Worm (Caenorhabditis elegans) whole organism, L3 larva: ENCODE data around the gene fbxb-91.

ENCODE experiments used
- ZK546.5 ChIP-seq: sonication (generic microtip); optimal IDR thresholded peaks from 2 replicates; lab custom pipeline; 2017; ENCODE audit warnings: missing biosample characterization, missing genetic modification characterization
- aly-2 ChIP-seq: fragments of 150-350 bp; optimal IDR thresholded peaks from 2 replicates; lab custom pipeline; 2014; ENCODE audit warnings: missing biosample characterization, missing genetic modification characterization
- ama-1 ChIP-seq: fragments of 150-350 bp; optimal IDR thresholded peaks from 2 replicates; lab custom pipeline; 2018
- ceh-16 ChIP-seq: sonication (generic microtip); optimal IDR thresholded peaks from 2 replicates; lab custom pipeline; 2017; ENCODE audit warnings: missing biosample characterization, missing genetic modification characterization
- ceh-28 ChIP-seq: fragments of 150-350 bp; optimal IDR thresholded peaks from 2 replicates; lab custom pipeline; 2014; ENCODE audit warnings: missing biosample characterization, missing genetic modification reagents, missing genetic modification characterization
- ceh-82 ChIP-seq: fragments of 150-350 bp; optimal IDR thresholded peaks from 2 replicates; lab custom pipeline; 2014; ENCODE audit warnings: missing biosample characterization, missing genetic modification characterization
- daf-12 ChIP-seq: fragments of 150-350 bp; optimal IDR thresholded peaks from 2 replicates; lab custom pipeline; 2014; ENCODE audit warnings: missing biosample characterization, missing genetic modification reagents, missing genetic modification characterization
- egl-27 ChIP-seq: sonication (generic microtip); optimal IDR thresholded peaks from 4 replicates; lab custom pipeline; 2017; ENCODE audit warnings: missing biosample characterization, missing genetic modification reagents, missing genetic modification characterization
- elt-1 ChIP-seq: fragments of 150-350 bp; optimal IDR thresholded peaks from 2 replicates; lab custom pipeline; 2014; ENCODE audit warnings: missing biosample characterization, missing genetic modification characterization
- elt-2 ChIP-seq: sonication (generic microtip); optimal IDR thresholded peaks from 2 replicates; lab custom pipeline; 2016; ENCODE audit warnings: missing genetic modification reagents, mild to moderate bottlenecking, missing genetic modification characterization, missing compliant biosample characterization
- elt-3 ChIP-seq, 3 experiments: fragments of 150-350 bp in 1 of 3; sonication (generic microtip) in 2 of 3; optimal IDR thresholded peaks; 2 replicates in 2 of 3; 4 replicates in 1 of 3; lab custom pipeline; 2014 to 2017; ENCODE audit warnings: missing biosample characterization in 3 of 3, missing genetic modification characterization in 3 of 3
- eor-1 ChIP-seq, 2 experiments: fragments of 150-350 bp; optimal IDR thresholded peaks; 2 replicates each; lab custom pipeline; 2014 to 2018; ENCODE audit warnings: missing biosample characterization in 2 of 2, missing genetic modification characterization in 2 of 2
- fkh-10 ChIP-seq: sonication (generic microtip); optimal IDR thresholded peaks from 2 replicates; lab custom pipeline; 2017; ENCODE audit warnings: missing biosample characterization, missing genetic modification reagents, missing genetic modification characterization
- fkh-2 ChIP-seq: fragments of 150-350 bp; optimal IDR thresholded peaks from 2 replicates; lab custom pipeline; 2014; ENCODE audit warnings: missing biosample characterization, missing genetic modification reagents, missing genetic modification characterization
- fos-1 ChIP-seq: fragments of 150-350 bp; optimal IDR thresholded peaks from 2 replicates; lab custom pipeline; 2014; ENCODE audit warnings: missing biosample characterization, missing genetic modification characterization
- hmg-11 ChIP-seq: sonication (generic microtip); optimal IDR thresholded peaks from 2 replicates; lab custom pipeline; 2016; ENCODE audit warnings: missing genetic modification characterization, missing compliant biosample characterization
- jun-1 ChIP-seq: fragments of 150-350 bp; optimal IDR thresholded peaks from 2 replicates; lab custom pipeline; 2014; ENCODE audit warnings: missing biosample characterization, missing genetic modification reagents, missing genetic modification characterization
- lin-39 ChIP-seq: fragments of 150-350 bp; optimal IDR thresholded peaks from 2 replicates; lab custom pipeline; 2018; ENCODE audit warnings: missing biosample characterization, missing genetic modification reagents, missing genetic modification characterization
- lsy-12 ChIP-seq: sonication (generic microtip); optimal IDR thresholded peaks from 2 replicates; lab custom pipeline; 2016; ENCODE audit warnings: mild to moderate bottlenecking, missing genetic modification characterization, missing compliant biosample characterization
- mml-1 ChIP-seq: fragments of 150-350 bp; sonication (generic microtip); optimal IDR thresholded peaks from 3 replicates; lab custom pipeline; 2014; ENCODE audit warnings: missing biosample characterization, missing genetic modification characterization
- nhr-11 ChIP-seq: fragments of 150-350 bp; optimal IDR thresholded peaks from 2 replicates; lab custom pipeline; 2014; ENCODE audit warnings: missing biosample characterization, missing genetic modification characterization
- nhr-12 ChIP-seq: fragments of 150-350 bp; optimal IDR thresholded peaks from 2 replicates; lab custom pipeline; 2014; ENCODE audit warnings: missing biosample characterization, missing genetic modification characterization
- nhr-23 ChIP-seq: fragments of 150-350 bp; optimal IDR thresholded peaks from 2 replicates; lab custom pipeline; 2014; ENCODE audit warnings: missing biosample characterization, missing genetic modification reagents, missing genetic modification characterization
- nhr-237 ChIP-seq: fragments of 150-350 bp; optimal IDR thresholded peaks from 2 replicates; lab custom pipeline; 2014; ENCODE audit warnings: missing biosample characterization, missing genetic modification characterization
- nhr-25 ChIP-seq: sonication (generic microtip); optimal IDR thresholded peaks from 2 replicates; lab custom pipeline; 2017; ENCODE audit warnings: missing biosample characterization, missing genetic modification characterization
- nhr-43 ChIP-seq: sonication (generic microtip); optimal IDR thresholded peaks from 2 replicates; lab custom pipeline; 2016; ENCODE audit warnings: mild to moderate bottlenecking, missing genetic modification characterization, missing compliant biosample characterization; ENCODE audit not compliant: poor library complexity, severe bottlenecking
- nhr-67 ChIP-seq: fragments of 150-350 bp; optimal IDR thresholded peaks from 2 replicates; lab custom pipeline; 2014; ENCODE audit warnings: missing biosample characterization, missing genetic modification characterization
- nhr-76 ChIP-seq: fragments of 150-350 bp; sonication (generic microtip); optimal IDR thresholded peaks from 5 replicates; lab custom pipeline; 2014; ENCODE audit warnings: missing biosample characterization, missing genetic modification characterization
- nhr-77 ChIP-seq: fragments of 150-350 bp; optimal IDR thresholded peaks from 2 replicates; lab custom pipeline; 2014; ENCODE audit warnings: missing biosample characterization, missing genetic modification characterization
- pha-4 ChIP-seq: fragments of 150-350 bp; optimal IDR thresholded peaks from 2 replicates; lab custom pipeline; 2014; ENCODE audit warnings: missing biosample characterization, missing genetic modification reagents, missing genetic modification characterization
- pqm-1 ChIP-seq: fragments of 150-350 bp; optimal IDR thresholded peaks from 2 replicates; lab custom pipeline; 2017; ENCODE audit warnings: missing biosample characterization, missing genetic modification characterization, inconsistent platforms
- sea-2 ChIP-seq: fragments of 150-350 bp; sonication (generic microtip); optimal IDR thresholded peaks from 4 replicates; lab custom pipeline; 2014; ENCODE audit warnings: missing biosample characterization, missing genetic modification reagents, missing genetic modification characterization
- skn-1 ChIP-seq: fragments of 150-350 bp; optimal IDR thresholded peaks from 2 replicates; lab custom pipeline; 2014; ENCODE audit warnings: missing biosample characterization, missing genetic modification characterization
- snpc-4 ChIP-seq: fragments of 150-350 bp; optimal IDR thresholded peaks from 2 replicates; lab custom pipeline; 2014; ENCODE audit warnings: missing biosample characterization, missing genetic modification characterization
- unc-62 ChIP-seq: fragments of 150-350 bp; sonication (generic microtip); optimal IDR thresholded peaks from 4 replicates; lab custom pipeline; 2014; ENCODE audit warnings: missing biosample characterization, missing genetic modification reagents, missing genetic modification characterization
- zag-1 ChIP-seq: fragments of 150-350 bp; optimal IDR thresholded peaks from 2 replicates; lab custom pipeline; 2014; ENCODE audit warnings: missing biosample characterization, missing genetic modification characterization
- ztf-11 ChIP-seq: fragments of 150-350 bp; optimal IDR thresholded peaks from 2 replicates; lab custom pipeline; 2014; ENCODE audit warnings: missing biosample characterization, missing genetic modification characterization
- ztf-4 ChIP-seq: fragments of 150-350 bp; optimal IDR thresholded peaks from 2 replicates; lab custom pipeline; 2014; ENCODE audit warnings: missing biosample characterization, missing genetic modification characterization

fbxb-91 gene

ce11 chrII:3750685-3751084, at the start of gene fbxb-91:
Gene fbxb-91, minus strand, starts transcription at chrII:3750785.
- TF ChIP-seq jun-1: no peak
- no peak for TF ChIP-seq snpc-4
- TF ChIP-seq zag-1: no peak
- no peak for TF ChIP-seq ceh-82 (tag; lab: Kevin White, UChicago)
- no peak for TF ChIP-seq pqm-1 (tag; lab: Kevin White, UChicago)
- no peak for TF ChIP-seq nhr-11
- TF ChIP-seq elt-2: no peak
- no peak for TF ChIP-seq nhr-237 (tag; lab: Kevin White, UChicago)
- no peak for TF ChIP-seq nhr-23 (tag; lab: Kevin White, UChicago)
- no peak for TF ChIP-seq daf-12
- no peak for TF ChIP-seq elt-1
- TF ChIP-seq ZK546.5 (tag; lab: Kevin White, UChicago): no peak
- TF ChIP-seq ztf-11 (tag; lab: Kevin White, UChicago): no peak
- TF ChIP-seq nhr-77 (tag; lab: Kevin White, UChicago): no peak
- no peak for TF ChIP-seq fos-1 (tag; lab: Kevin White, UChicago)
- TF ChIP-seq mml-1: no peak
- TF ChIP-seq nhr-25: no peak
- TF ChIP-seq unc-62 (GFP tag; lab: Kevin White, UChicago): no peak
- no peak for TF ChIP-seq aly-2 (tag; lab: Kevin White, UChicago)

DNA sequence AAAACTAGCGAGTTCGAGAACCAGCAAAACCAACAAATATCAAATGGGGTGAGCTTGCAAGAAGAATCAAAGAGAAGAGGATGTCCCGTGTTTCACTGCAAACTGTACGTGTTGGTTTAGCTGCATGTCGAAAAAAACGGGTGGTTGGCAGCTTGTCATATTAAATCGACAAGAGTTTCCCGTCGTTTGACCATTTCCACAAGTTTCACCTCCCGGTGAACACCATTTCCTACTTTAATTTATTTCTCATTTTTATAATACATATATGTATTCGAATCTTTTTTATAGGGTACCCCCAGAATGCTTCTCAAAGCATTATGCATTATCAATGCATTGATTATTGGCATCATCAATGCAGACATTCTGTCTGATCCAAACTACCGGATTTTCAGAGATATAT, 44.7 kb upstream of the fbxb-91 start, which contains the start of gene Y8A9A.2:
TSS of gene Y8A9A.2 (plus strand) at position 301 of the 400 bp plus-strand sequence.
- TF ChIP-seq ztf-11 (tag; lab: Kevin White, UChicago): no peak
- no peak for TF ChIP-seq ZK546.5 (tag; lab: Kevin White, UChicago)
- TF ChIP-seq ceh-82 (tag; lab: Kevin White, UChicago): no peak
- TF ChIP-seq lsy-12 (tag; lab: Kevin White, UChicago): no peak
- TF ChIP-seq daf-12: no peak

- TF ChIP-seq ztf-4 (tag; lab: Kevin White, UChicago) (no peak), nhr-23 (tag; lab: Kevin White, UChicago) (no peak), lsy-12 (tag; lab: Kevin White, UChicago) (no peak), jun-1 (no peak), nhr-76 (tag; lab: Kevin White, UChicago) (no peak), nhr-67 (tag; lab: Kevin White, UChicago) (no peak), ztf-11 (tag; lab: Kevin White, UChicago) (no peak), ZK546.5 (tag; lab: Kevin White, UChicago) (no peak), nhr-25 (no peak), ceh-28 (no peak)
Measured at ce11 chrII:3793336-3793735, 42.8 kb upstream of the fbxb-91 start, which contains the start of gene fbxb-99. Gene fbxb-99, minus strand, starts transcription at chrII:3793436.

DNA sequence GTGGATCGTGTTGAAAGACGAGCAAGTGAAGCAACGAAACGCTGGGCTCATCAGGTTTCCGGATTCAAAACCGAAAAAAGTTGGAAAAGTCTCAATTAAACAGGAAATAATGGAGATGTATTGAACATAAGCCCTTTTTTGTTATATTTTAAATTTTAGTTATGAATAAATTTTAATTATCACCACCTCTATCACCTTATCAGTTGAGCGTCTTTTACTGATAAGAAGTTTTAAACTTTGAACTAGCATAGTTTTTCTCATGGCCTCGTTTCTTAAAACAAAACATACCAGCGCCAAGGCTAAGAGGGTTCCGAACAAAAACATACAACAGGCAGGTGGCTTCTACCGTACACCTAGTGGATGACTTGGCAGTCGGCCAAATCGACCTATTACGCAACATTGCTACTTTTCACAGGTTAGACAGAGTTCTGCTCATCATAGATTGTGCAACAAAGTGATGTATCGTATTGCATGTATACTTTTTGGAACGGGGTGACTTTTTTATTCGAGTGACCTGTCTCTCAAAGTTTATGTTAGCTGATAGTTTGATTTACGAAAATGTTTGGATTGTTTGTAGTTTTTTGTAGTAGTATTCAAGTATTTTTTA, 37.9 kb upstream of the fbxb-91 start:
- no peak for TF ChIP-seq nhr-76 (tag; lab: Kevin White, UChicago)
- TF ChIP-seq mml-1: no peak
- TF ChIP-seq elt-2: peak; percentile 58
- TF ChIP-seq pqm-1 (tag; lab: Kevin White, UChicago): peak; percentile 7

ce11 chrII:3787151-3787550, 36.6 kb upstream of the fbxb-91 start, which contains the start of gene T24E12.13:
Gene T24E12.13, plus strand, starts transcription at chrII:3787451.
- TF ChIP-seq aly-2 (tag; lab: Kevin White, UChicago) (no peak), elt-3 (tag; optimal IDR thresholded peaks at IDR 0.05; lab: Kevin White, UChicago) (no peak), mml-1 (no peak), egl-27 (tag; lab: Kevin White, UChicago) (no peak), hmg-11 (no peak), pqm-1 (tag; lab: Kevin White, UChicago) (no peak), nhr-77 (tag; lab: Kevin White, UChicago) (no peak), ztf-4 (tag; lab: Kevin White, UChicago) (no peak), sea-2 (GFP tag; lab: Kevin White, UChicago) (no peak)

ce11 chrII:3786538-3786937, 36.0 kb upstream of the fbxb-91 start:
- TF ChIP-seq nhr-77 (tag; lab: Kevin White, UChicago): no peak
- TF ChIP-seq aly-2 (tag; lab: Kevin White, UChicago): no peak
- TF ChIP-seq ztf-11 (tag; lab: Kevin White, UChicago): no peak
- peak; percentile 100 for TF ChIP-seq pqm-1 (tag; lab: Kevin White, UChicago)
- TF ChIP-seq elt-2: peak; percentile 100
- no peak for TF ChIP-seq nhr-11
- TF ChIP-seq fkh-10 (GFP tag; lab: Kevin White, UChicago): no peak
- TF ChIP-seq hmg-11: no peak
- no peak for TF ChIP-seq nhr-12
- peak; percentile 63 for TF ChIP-seq fos-1 (tag; lab: Kevin White, UChicago)
- no peak for TF ChIP-seq ceh-16 (tag; lab: Kevin White, UChicago)
- no peak for TF ChIP-seq daf-12
- TF ChIP-seq snpc-4: no peak
- TF ChIP-seq fkh-2 (tag; lab: Kevin White, UChicago): no peak
- peak; percentile 35 for TF ChIP-seq skn-1
- TF ChIP-seq mml-1: no peak
- no peak for TF ChIP-seq eor-1 (tag; optimal IDR thresholded peaks at IDR 0.05; lab: Kevin White, UChicago)
- no peak for TF ChIP-seq lin-39
- no peak for TF ChIP-seq ztf-4 (tag; lab: Kevin White, UChicago)
- peak; percentile 92 for TF ChIP-seq pha-4 (tag; lab: Kevin White, UChicago)
- TF ChIP-seq egl-27 (tag; lab: Kevin White, UChicago): peak; percentile 46
- peak; percentile 96 for TF ChIP-seq jun-1
- no peak for TF ChIP-seq ama-1 (lab: Kevin White, UChicago)
- no peak for TF ChIP-seq ceh-28
- no peak for TF ChIP-seq nhr-43
